Worm (Caenorhabditis elegans) whole organism, L4/young adult: ENCODE measurements around the gene Y46G5A.28.

Source experiments
- W03F9.2 ChIP-seq: fragments of 150-350 bp; optimal IDR thresholded peaks from 2 replicates; lab custom pipeline; 2014; ENCODE audit warnings: missing biosample characterization, missing genetic modification characterization
- dao-5 ChIP-seq: sonication (generic microtip); optimal IDR thresholded peaks from 2 replicates; lab custom pipeline; 2016; ENCODE audit warnings: missing genotype, missing genetic modification characterization, moderate library complexity, missing compliant biosample characterization
- him-1 ChIP-seq: sonication (generic microtip); optimal IDR thresholded peaks from 2 replicates; lab custom pipeline; 2016; ENCODE audit warnings: missing genotype, missing genetic modification reagents, missing genetic modification characterization, missing compliant biosample characterization

Gene Y46G5A.28

ce11 chrII:12828863-12829262 lies 21.4 kb upstream of the Y46G5A.28 start, which contains the start of gene Y46G5A.23:
Y46G5A.23 (minus strand) TSS chrII:12828963.
- no peak for TF ChIP-seq dao-5 (tag; lab: Kevin White, UChicago)
- no peak for TF ChIP-seq W03F9.2 (tag; lab: Kevin White, UChicago)
- TF ChIP-seq him-1 = no peak

- TF ChIP-seq him-1 = no peak
- no peak for TF ChIP-seq dao-5 (tag; lab: Kevin White, UChicago)
- TF ChIP-seq W03F9.2 (tag; lab: Kevin White, UChicago) = no peak
Measured at ce11 chrII:12830347-12830746, 19.9 kb upstream of the Y46G5A.28 start, which contains the start of gene bcmo-1. bcmo-1 (plus strand) TSS chrII:12830676.

DNA sequence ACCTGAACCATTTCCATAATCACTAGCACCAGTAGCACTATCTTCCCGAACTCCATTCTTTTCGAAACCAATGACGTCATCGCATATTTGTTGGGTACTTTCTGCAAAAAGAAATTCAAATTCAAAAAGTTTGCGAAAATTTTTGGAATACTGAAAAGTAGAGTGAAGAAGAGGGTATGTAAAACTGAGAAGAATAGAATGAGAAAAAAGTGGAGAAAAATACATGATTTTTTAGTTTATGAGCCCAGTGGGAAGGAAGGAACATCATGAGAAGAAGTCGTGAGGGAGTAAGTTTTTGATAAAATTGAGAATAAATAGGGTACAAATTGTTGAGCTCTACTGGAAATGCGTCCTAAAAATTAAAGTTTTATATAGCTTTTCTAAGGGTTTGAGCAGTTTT lies 10.2 kb upstream of the Y46G5A.28 start, which contains the start of gene lgc-35:
Gene lgc-35, minus strand, starts transcription at position 101 of the 400 bp plus-strand sequence.
- TF ChIP-seq dao-5 (tag; lab: Kevin White, UChicago) = no peak
- TF ChIP-seq him-1 = no peak
- TF ChIP-seq W03F9.2 (tag; lab: Kevin White, UChicago) = no peak

ce11 chrII:12847736-12848135 lies 2.5 kb upstream of the Y46G5A.28 start, which contains the start of gene pes-10:
pes-10 (minus strand) TSS chrII:12847836.
- no peak for TF ChIP-seq dao-5 (tag; lab: Kevin White, UChicago)
- no peak for TF ChIP-seq him-1
- no peak for TF ChIP-seq W03F9.2 (tag; lab: Kevin White, UChicago)

- TF ChIP-seq dao-5 (tag; lab: Kevin White, UChicago) (no peak), W03F9.2 (tag; lab: Kevin White, UChicago) (no peak), him-1 (no peak)
Measured at ce11 chrII:12855900-12856299, 5.7 kb downstream of the Y46G5A.28 start, which contains the start of gene Y46G5A.29. Y46G5A.29 (plus strand) TSS chrII:12856200.

DNA sequence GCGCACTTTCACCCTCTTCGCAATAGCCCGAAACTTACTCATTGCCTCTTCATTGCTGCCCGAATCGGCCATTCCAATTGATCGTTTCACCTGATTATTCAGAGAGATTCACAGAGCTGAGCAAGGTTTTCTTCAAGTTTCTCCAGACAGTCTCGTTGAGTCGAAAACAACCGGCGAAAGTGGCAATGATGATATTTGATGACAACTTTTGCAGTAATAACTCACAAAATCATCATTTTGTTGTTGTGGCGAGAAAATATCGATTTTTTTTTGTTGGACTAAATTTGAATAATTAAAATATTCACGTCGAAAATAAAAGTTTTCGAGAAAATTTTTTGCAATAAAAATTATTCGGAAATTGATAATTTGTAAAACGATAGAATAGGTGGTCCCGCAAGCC lies 15.4 kb downstream of the Y46G5A.28 start, which contains the start of gene snf-5:
Gene snf-5, minus strand, starts transcription at position 182 of the 400 bp plus-strand sequence.
- TF ChIP-seq W03F9.2 (tag; lab: Kevin White, UChicago) (no peak), dao-5 (tag; lab: Kevin White, UChicago) (no peak), him-1 (no peak)

- no peak for TF ChIP-seq dao-5 (tag; lab: Kevin White, UChicago)
- TF ChIP-seq W03F9.2 (tag; lab: Kevin White, UChicago) = no peak
- no peak for TF ChIP-seq him-1
Measured at ce11 chrII:12866079-12866478, 15.8 kb downstream of the Y46G5A.28 start.

ce11 chrII:12878071-12878668 lies 27.9 kb downstream of the Y46G5A.28 start, which contains the start of gene gsy-1:
gsy-1 (minus strand) TSS chrII:12878121.
- TF ChIP-seq dao-5 (tag; lab: Kevin White, UChicago) = no peak
- TF ChIP-seq W03F9.2 (tag; lab: Kevin White, UChicago) = no peak
- TF ChIP-seq him-1 = no peak

DNA sequence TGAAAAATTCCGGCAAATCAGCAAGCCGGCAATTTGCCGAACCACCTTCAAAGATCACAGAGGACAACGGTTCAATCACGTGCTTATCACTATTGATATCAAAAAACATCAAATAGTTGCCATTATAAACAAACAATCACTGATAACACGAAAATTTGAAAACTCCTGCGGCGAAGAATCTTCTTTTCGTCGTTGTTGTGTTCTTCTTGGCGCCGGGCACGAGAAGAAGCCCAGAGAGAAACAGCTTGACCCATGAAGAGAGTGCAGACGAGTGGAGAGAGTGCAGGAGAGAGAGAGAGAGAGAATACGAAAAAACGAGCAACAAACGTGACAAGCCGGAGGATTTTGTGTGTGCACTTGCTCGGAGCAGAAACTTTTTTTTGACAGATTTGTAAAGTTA lies 28.5 kb downstream of the Y46G5A.28 start:
- TF ChIP-seq him-1 = no peak

DNA sequence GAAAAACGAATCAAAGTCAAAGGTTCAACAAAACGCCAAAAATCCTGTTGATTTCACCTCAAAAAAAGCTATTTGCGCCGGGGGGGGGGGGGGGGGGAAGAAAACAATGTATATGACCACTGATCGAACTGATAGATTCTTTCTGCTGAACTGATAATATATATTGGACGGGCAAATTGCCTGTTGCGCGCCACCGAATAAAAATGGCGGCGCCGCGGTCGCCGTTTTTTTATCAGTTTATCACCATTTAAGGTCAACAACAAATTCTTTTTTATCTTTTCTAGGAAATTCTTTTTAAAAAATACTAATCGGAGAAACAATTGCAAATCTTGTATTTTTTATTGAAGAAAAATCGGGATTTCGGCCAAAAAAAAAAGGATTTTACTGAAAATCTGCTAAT lies 29.5 kb downstream of the Y46G5A.28 start:
- TF ChIP-seq dao-5 (tag; lab: Kevin White, UChicago) (no peak), him-1 (no peak), W03F9.2 (tag; lab: Kevin White, UChicago) (no peak)

DNA sequence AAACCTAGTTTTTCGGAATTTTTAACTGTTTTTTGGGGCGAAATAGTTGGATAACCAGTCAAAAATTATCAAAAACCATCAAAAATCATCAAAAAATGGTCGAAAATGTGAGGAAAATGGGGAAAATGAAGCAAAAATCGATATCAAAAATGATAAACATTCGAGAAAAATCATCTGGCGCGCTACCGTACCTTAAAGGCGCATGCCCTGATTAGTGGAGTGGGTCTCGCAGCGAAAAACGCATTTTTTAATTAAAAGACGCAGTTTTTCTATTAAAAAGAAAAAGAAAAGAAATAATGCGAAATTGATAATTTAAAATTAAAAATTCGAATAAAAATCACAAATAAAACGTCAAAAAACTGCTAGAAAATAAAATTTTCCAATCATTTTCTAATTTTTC lies 30.2 kb downstream of the Y46G5A.28 start, which contains the start of gene F35C5.1:
Gene F35C5.1, plus strand, starts transcription at position 399 of the 400 bp plus-strand sequence.
- TF ChIP-seq dao-5 (tag; lab: Kevin White, UChicago) = no peak

DNA sequence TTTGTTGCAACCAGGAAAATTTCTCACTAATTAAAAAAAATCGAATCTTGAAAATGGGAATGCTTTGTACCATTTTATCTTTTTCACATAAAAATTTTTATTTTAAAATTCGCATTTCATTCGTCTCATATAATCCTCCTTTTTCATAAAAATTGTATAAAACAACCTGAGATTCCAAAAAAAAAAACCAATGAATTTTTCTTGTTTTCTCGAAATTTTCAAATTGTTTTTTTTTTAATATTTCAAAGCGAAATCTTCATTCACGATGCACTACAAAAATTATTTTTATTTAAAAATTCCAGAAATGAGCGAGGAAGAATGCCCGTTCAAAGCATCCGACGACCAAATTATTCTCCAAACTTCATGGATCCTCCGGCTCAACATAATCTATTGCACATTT lies 34.7 kb downstream of the Y46G5A.28 start, which contains the start of gene sra-14:
Gene sra-14, plus strand, starts transcription at position 301 of the 400 bp plus-strand sequence.
- TF ChIP-seq W03F9.2 (tag; lab: Kevin White, UChicago) = no peak

DNA sequence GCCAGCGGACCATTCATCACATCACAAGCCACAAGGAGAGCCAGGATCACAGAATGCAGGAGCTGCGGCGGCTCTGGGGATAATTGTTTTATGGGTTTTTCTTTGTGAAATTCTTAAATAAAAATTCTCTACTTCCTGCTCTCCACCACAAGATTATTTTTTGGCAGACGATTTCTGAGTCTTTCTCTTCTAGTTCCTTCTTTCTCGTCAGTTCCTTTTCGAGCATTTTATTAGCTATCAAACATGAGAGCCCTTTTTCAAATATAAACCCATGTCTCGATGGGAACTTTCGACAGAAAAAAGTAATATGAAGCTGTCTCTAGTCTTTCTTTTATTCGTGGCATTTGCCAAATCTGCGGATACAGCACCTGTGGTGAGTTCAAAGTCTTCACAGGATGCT lies 38.2 kb downstream of the Y46G5A.28 start, which contains the start of gene F35C5.3:
Gene F35C5.3, plus strand, starts transcription at position 301 of the 400 bp plus-strand sequence.
- no peak for TF ChIP-seq W03F9.2 (tag; lab: Kevin White, UChicago)
- no peak for TF ChIP-seq him-1
- TF ChIP-seq dao-5 (tag; lab: Kevin White, UChicago) = no peak

- TF ChIP-seq him-1 = no peak
- no peak for TF ChIP-seq W03F9.2 (tag; lab: Kevin White, UChicago)
- no peak for TF ChIP-seq dao-5 (tag; lab: Kevin White, UChicago)
Measured at ce11 chrII:12892407-12892806, 42.2 kb downstream of the Y46G5A.28 start.
